Fruit fly (Drosophila melanogaster) whole organism, adult: ENCODE results near the gene Crz.

Source experiments
- CG11617 ChIP-seq: fragments of 200-800 bp; sonication (Bioruptor generic); optimal IDR thresholded peaks from 2 replicates; lab custom pipeline; 2017; ENCODE audit warnings: mild to moderate bottlenecking, missing biosample characterization, missing genetic modification reagents, missing genetic modification characterization
- CG12768 ChIP-seq: fragments of 200-800 bp; sonication (Bioruptor generic); optimal IDR thresholded peaks from 2 replicates; lab custom pipeline; 2017; ENCODE audit warnings: missing biosample characterization, missing genetic modification characterization, mild to moderate bottlenecking, moderate library complexity, missing genetic modification reagents
- CG14711 ChIP-seq: fragments of 200-800 bp; sonication (Bioruptor generic); optimal IDR thresholded peaks from 2 replicates; lab custom pipeline; 2018; ENCODE audit warnings: missing biosample characterization, mild to moderate bottlenecking, missing genetic modification characterization, moderate library complexity
- CG1620 ChIP-seq: fragments of 200-800 bp; sonication (Bioruptor generic); optimal IDR thresholded peaks from 2 replicates; lab custom pipeline; 2016; ENCODE audit warnings: missing biosample characterization, missing genetic modification characterization
- CG33017 ChIP-seq: fragments of 200-800 bp; sonication (Bioruptor generic); optimal IDR thresholded peaks from 2 replicates; lab custom pipeline; 2018; ENCODE audit warnings: missing biosample characterization, mild to moderate bottlenecking, missing genetic modification characterization, moderate library complexity
- CG5204 ChIP-seq: fragments of 200-800 bp; sonication (Bioruptor generic); optimal IDR thresholded peaks from 2 replicates; lab custom pipeline; 2016; ENCODE audit warnings: missing biosample characterization, missing genetic modification characterization
- CG7045 ChIP-seq: fragments of 200-800 bp; sonication (Bioruptor generic); optimal IDR thresholded peaks from 2 replicates; lab custom pipeline; 2017; ENCODE audit warnings: missing biosample characterization, mild to moderate bottlenecking, missing genetic modification characterization
- CG7101 ChIP-seq: fragments of 200-800 bp; sonication (Bioruptor generic); optimal IDR thresholded peaks from 2 replicates; lab custom pipeline; 2018; ENCODE audit warnings: missing biosample characterization, mild to moderate bottlenecking, missing genetic modification characterization, moderate library complexity
- Clk ChIP-seq: fragments of 200-800 bp; sonication (Bioruptor generic); optimal IDR thresholded peaks from 2 replicates; lab custom pipeline; 2017; ENCODE audit warnings: missing biosample characterization, missing genetic modification characterization
- Crg-1 ChIP-seq: fragments of 200-800 bp; sonication (Bioruptor generic); optimal IDR thresholded peaks from 2 replicates; lab custom pipeline; 2016; ENCODE audit warnings: missing biosample characterization, missing genetic modification characterization
- Hr96 ChIP-seq: fragments of 200-800 bp; sonication (Bioruptor generic); optimal IDR thresholded peaks from 2 replicates; lab custom pipeline; 2016; ENCODE audit warnings: missing biosample characterization, missing genetic modification characterization
- Mnt ChIP-seq: fragments of 200-800 bp; sonication (Bioruptor generic); optimal IDR thresholded peaks from 2 replicates; lab custom pipeline; 2016; ENCODE audit warnings: missing biosample characterization, mild to moderate bottlenecking, missing genetic modification characterization
- bab1 ChIP-seq: fragments of 200-800 bp; sonication (Bioruptor generic); optimal IDR thresholded peaks from 3 replicates; lab custom pipeline; 2019; ENCODE audit warnings: missing biosample characterization, mild to moderate bottlenecking, missing genetic modification characterization, moderate library complexity
- cic ChIP-seq: fragments of 200-800 bp; sonication (Bioruptor generic); optimal IDR thresholded peaks from 2 replicates; lab custom pipeline; 2017; ENCODE audit warnings: missing biosample characterization, mild to moderate bottlenecking, missing genetic modification characterization, moderate library complexity
- cnc ChIP-seq, 2 experiments: fragments of >200 bp; optimal IDR thresholded peaks; 2 replicates each; lab custom pipeline; 2017
- kay ChIP-seq: fragments of 200-800 bp; sonication (Bioruptor generic); peaks from one replicate; lab custom pipeline; 2016; ENCODE audit warnings: missing biosample characterization, missing genetic modification characterization, borderline replicate concordance
- ovo ChIP-seq: fragments of 200-800 bp; sonication (Bioruptor generic); optimal IDR thresholded peaks from 2 replicates; lab custom pipeline; 2016; ENCODE audit warnings: missing biosample characterization, missing genetic modification characterization
- pad ChIP-seq: fragments of 200-800 bp; sonication (Bioruptor generic); optimal IDR thresholded peaks from 3 replicates; lab custom pipeline; 2017; ENCODE audit warnings: missing biosample characterization, missing genetic modification characterization, mild to moderate bottlenecking, moderate library complexity, missing genetic modification reagents
- tj ChIP-seq: fragments of 200-800 bp; sonication (Bioruptor generic); optimal IDR thresholded peaks from 3 replicates; lab custom pipeline; 2017; ENCODE audit warnings: missing biosample characterization, mild to moderate bottlenecking, missing genetic modification characterization, moderate library complexity
- toe ChIP-seq: fragments of 200-800 bp; sonication (Bioruptor generic); optimal IDR thresholded peaks from 2 replicates; lab custom pipeline; 2016; ENCODE audit warnings: missing biosample characterization, missing genetic modification characterization

Gene Crz

DNA sequence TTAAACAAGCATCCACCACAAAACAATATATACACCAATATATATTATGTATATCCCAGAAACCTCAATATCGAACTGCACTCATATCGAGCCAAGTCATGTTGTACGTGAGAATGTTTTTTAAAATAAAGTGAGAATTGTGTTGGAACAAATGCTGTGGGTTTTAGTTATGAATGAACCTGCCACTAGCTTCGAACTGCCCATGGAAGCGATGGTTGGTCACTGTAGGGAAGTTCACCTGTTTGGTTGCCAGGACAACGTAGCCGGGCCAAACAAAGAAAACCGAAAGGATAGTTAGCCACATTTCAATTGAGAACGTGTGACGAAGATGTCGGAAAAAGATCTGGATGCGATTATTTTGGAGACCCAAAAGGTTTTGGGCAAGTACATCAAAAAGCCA is 12.5 kb upstream of the Crz start, which contains the start of gene IFT54:
IFT54 (plus strand) TSS at position 301 of the 400 bp plus-strand sequence.
- no peak for TF ChIP-seq CG7101 (tag; lab: Kevin White, UChicago)
- TF ChIP-seq Crg-1, result no peak
- no peak for TF ChIP-seq CG12768 (GFP tag; lab: Kevin White, UChicago)
- no peak for TF ChIP-seq pad (GFP tag; lab: Kevin White, UChicago)
- no peak for TF ChIP-seq CG11617
- no peak for TF ChIP-seq ovo (GFP tag; lab: Kevin White, UChicago)
- TF ChIP-seq toe (GFP tag; lab: Kevin White, UChicago), result no peak
- TF ChIP-seq tj (GFP tag; lab: Kevin White, UChicago), result no peak
- TF ChIP-seq CG5204, result no peak
- TF ChIP-seq CG7045, result no peak
- TF ChIP-seq kay, result no peak
- no peak for TF ChIP-seq Clk (GFP tag; lab: Kevin White, UChicago)
- TF ChIP-seq Hr96 (GFP tag; lab: Kevin White, UChicago), result no peak
- no peak for TF ChIP-seq CG1620 (GFP tag; lab: Kevin White, UChicago)
- TF ChIP-seq Mnt (GFP tag; lab: Kevin White, UChicago), result no peak
- no peak for TF ChIP-seq cnc (optimal IDR thresholded peaks at IDR 0.05; lab: Kevin White, UChicago)
- no peak for TF ChIP-seq cic (GFP tag; lab: Kevin White, UChicago)
- TF ChIP-seq CG14711 (tag; lab: Kevin White, UChicago), result no peak
- no peak for TF ChIP-seq bab1 (GFP tag; lab: Kevin White, UChicago)
- no peak for TF ChIP-seq CG33017 (tag; lab: Kevin White, UChicago)

DNA sequence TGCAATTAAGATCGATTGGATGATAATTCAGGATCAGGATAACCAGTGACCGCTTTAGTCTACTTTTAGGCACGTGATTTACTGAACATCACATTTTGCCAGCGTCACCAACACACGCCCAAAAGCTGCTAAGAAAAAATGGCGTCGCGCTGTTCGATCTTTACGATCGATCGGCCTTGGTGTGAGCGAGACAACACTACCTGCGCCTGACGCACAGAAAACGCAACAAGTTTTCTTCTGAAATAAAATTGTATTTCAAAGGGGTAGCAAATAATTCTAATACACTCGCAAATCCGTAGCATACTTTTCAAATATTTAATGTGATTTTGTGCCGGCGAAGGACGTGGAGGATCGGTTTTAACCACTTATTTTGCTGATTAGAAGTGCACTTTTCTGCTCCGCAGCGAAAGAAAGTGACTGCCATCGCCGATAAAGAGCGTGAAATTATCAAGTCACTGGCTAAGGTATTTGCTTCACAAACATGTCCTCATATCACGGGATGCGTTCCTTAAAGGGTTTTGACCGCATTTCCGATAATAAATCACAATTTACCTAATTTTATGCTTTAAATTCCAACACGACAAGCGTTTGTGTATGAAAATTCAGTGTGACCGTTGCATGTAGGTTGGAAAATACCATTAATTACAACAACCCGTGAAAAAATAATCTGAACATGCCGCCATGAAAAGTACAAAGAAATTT is 6.5 kb upstream of the Crz start:
- TF ChIP-seq CG7101 (tag; lab: Kevin White, UChicago) (no peak), pad (GFP tag; lab: Kevin White, UChicago) (peak; percentile 46), CG14711 (tag; lab: Kevin White, UChicago) (no peak), cnc (optimal IDR thresholded peaks at IDR 0.05; lab: Kevin White, UChicago) (peak; percentile 11 to 53)

DNA sequence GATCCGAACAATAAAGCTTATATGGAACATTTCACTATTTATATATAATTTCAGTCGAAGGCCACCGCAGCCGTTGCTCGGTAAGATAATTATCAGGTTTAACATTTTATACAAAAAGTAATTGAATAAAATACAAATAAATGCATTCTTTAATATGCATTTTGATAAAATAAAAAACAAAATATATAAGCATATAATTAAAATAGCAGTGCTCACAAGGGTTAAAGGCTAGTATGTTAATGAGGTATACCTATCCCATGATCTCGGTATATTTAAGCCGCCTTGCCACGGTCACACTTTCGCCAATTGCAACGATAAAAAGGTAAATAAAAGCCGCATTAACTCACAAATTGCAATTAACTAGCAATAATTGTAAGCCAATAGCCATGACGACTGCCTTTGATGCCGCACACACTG is 5.8 kb upstream of the Crz start, which contains the start of gene Polr2I:
Polr2I (plus strand) TSS at position 289 of the 417 bp plus-strand sequence.
- TF ChIP-seq toe (GFP tag; lab: Kevin White, UChicago) (no peak), CG7101 (tag; lab: Kevin White, UChicago) (peak; percentile 33), cnc (optimal IDR thresholded peaks at IDR 0.05; lab: Kevin White, UChicago) (no peak), CG1620 (GFP tag; lab: Kevin White, UChicago) (peak; percentile 43), CG12768 (GFP tag; lab: Kevin White, UChicago) (peak; percentile 51), CG14711 (tag; lab: Kevin White, UChicago) (peak; percentile 22), CG11617 (peak; percentile 9), CG7045 (peak; percentile 2), tj (GFP tag; lab: Kevin White, UChicago) (no peak)

DNA sequence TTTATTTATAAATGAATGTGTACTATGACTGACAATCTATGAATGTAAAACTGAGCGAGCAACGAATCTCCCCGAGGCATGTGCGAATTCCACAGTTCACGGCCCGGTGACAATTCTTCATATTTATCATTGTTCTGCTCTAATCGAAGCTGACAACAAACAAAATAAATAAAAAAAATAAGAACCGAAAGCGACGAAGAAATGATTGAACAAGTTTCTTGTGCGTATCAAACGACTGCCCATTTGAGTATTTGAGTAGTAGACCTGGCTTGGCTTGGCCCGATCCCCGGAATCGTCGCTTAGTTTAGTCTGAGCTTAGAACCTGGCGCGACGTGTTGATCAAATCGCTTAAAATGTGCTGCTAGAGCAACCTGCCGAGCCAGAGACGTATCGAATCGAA is 4.6 kb upstream of the Crz start, which contains the start of gene CG31321:
CG31321 (plus strand) TSS at position 301 of the 400 bp plus-strand sequence.
- no peak for TF ChIP-seq CG11617

DNA sequence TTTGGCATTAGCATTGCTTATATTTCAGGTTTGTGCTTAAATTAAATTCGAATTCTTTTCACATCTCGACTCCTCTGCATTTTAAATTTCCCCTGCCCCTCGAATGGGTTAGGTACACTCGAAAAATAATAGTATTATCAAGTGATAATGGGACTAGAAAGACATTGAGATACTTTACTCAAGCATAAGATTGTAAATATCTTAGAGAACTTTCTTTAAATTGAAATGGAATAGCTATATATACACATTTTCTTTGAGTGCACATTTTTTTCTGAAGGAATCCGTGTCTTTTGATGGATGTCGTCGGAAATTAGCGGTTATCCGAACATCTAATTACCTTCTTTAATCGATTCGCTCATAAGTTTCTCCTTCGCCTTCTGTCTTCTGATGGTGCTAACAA is 3.6 kb upstream of the Crz start:
- TF ChIP-seq Mnt (GFP tag; lab: Kevin White, UChicago) (no peak), pad (GFP tag; lab: Kevin White, UChicago) (no peak), toe (GFP tag; lab: Kevin White, UChicago) (no peak), CG7045 (no peak), CG5204 (no peak), cnc (optimal IDR thresholded peaks at IDR 0.05; lab: Kevin White, UChicago) (no peak)

DNA sequence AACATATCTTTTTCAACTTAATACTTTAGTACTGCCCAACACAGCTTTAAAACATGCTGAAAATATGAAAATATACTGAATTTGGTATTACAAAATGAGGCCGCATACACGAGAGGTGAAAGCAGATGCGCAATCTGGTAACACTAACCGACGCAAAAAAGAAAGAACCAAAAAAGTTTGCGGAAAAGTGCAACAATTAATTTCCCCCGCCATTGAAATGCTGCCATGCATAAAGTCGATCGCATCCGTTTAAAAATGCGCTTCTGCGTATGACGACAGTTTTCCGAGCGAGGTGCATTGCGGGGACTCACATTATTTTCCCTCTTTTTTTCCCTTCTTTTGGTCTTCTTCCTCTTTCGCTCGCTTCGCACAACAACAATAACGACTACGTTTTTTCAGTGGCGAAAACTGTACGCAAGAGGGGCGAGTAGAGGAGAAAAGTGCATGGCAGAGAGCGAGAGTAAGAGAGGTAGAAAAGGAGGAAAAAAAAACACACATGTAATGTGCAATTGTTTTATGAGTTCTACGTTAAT is 1.3 kb downstream of the Crz start, which contains the start of gene Set8:
Set8 (plus strand) TSS at position 127 of the 533 bp plus-strand sequence.
- peak; percentile 36 for TF ChIP-seq Crg-1
- no peak for TF ChIP-seq Clk (GFP tag; lab: Kevin White, UChicago)
- peak; percentile 67 for TF ChIP-seq pad (GFP tag; lab: Kevin White, UChicago)
- peak; percentile 34 for TF ChIP-seq tj (GFP tag; lab: Kevin White, UChicago)
- peak; percentile 86 for TF ChIP-seq Mnt (GFP tag; lab: Kevin White, UChicago)
- TF ChIP-seq bab1 (GFP tag; lab: Kevin White, UChicago), result peak; percentile 56
- TF ChIP-seq CG33017 (tag; lab: Kevin White, UChicago), result peak; percentile 56
- TF ChIP-seq cnc (optimal IDR thresholded peaks at IDR 0.05; lab: Kevin White, UChicago), result no peak
- TF ChIP-seq CG12768 (GFP tag; lab: Kevin White, UChicago), result peak; percentile 70
- no peak for TF ChIP-seq kay
- TF ChIP-seq CG14711 (tag; lab: Kevin White, UChicago), result peak; percentile 33
- TF ChIP-seq cic (GFP tag; lab: Kevin White, UChicago), result peak; percentile 74
- TF ChIP-seq CG11617, result peak; percentile 56
- TF ChIP-seq ovo (GFP tag; lab: Kevin White, UChicago), result no peak
- no peak for TF ChIP-seq CG5204
- no peak for TF ChIP-seq Hr96 (GFP tag; lab: Kevin White, UChicago)
- TF ChIP-seq CG1620 (GFP tag; lab: Kevin White, UChicago), result no peak
